Fruit fly (Drosophila melanogaster) whole organism, prepupa: ENCODE data around the gene CG7655.

Experiments used
- Blimp-1 ChIP-seq: fragments of 200-800 bp; sonication (Bioruptor generic); optimal IDR thresholded peaks from 3 replicates; lab custom pipeline; 2017; ENCODE audit warnings: missing biosample characterization, missing genetic modification characterization, mild to moderate bottlenecking, moderate library complexity, missing genetic modification reagents
- CG10631 ChIP-seq: fragments of 200-800 bp; sonication (Bioruptor generic); optimal IDR thresholded peaks from 2 replicates; lab custom pipeline; 2016; ENCODE audit warnings: missing biosample characterization, missing genetic modification characterization
- CG10669 ChIP-seq: fragments of 200-800 bp; sonication (Bioruptor generic); optimal IDR thresholded peaks from 3 replicates; lab custom pipeline; 2018; ENCODE audit warnings: missing biosample characterization, mild to moderate bottlenecking, missing genetic modification characterization, moderate library complexity
- CG11294 ChIP-seq: fragments of 200-800 bp; sonication (Bioruptor generic); IDR thresholded peaks from 2 replicates; pipeline ENCODE4 v1.3.6; 2022; ENCODE audit warnings: missing biosample characterization, missing genetic modification characterization
- CG11762 ChIP-seq: fragments of 200-800 bp; sonication (Bioruptor generic); optimal IDR thresholded peaks from 3 replicates; lab custom pipeline; 2016; ENCODE audit warnings: missing biosample characterization, missing genetic modification characterization; ENCODE audit not compliant: insufficient read depth
- CG15336 ChIP-seq: fragments of 200-800 bp; sonication (Bioruptor generic); IDR thresholded peaks from 2 replicates; pipeline ENCODE4 v1.3.6; 2022; ENCODE audit warnings: missing biosample characterization, missing genetic modification characterization
- CG1621 ChIP-seq: fragments of 200-800 bp; sonication (Bioruptor generic); optimal IDR thresholded peaks from 3 replicates; lab custom pipeline; 2018; ENCODE audit warnings: missing biosample characterization, mild to moderate bottlenecking, missing genetic modification characterization
- CG31627 ChIP-seq: fragments of 200-800 bp; sonication (Bioruptor generic); optimal IDR thresholded peaks from 3 replicates; lab custom pipeline; 2016; ENCODE audit warnings: missing biosample characterization, missing genetic modification characterization
- CG34406 ChIP-seq: fragments of 200-800 bp; sonication (Bioruptor generic); optimal IDR thresholded peaks from 3 replicates; lab custom pipeline; 2016; ENCODE audit warnings: missing biosample characterization, missing genetic modification characterization
- CG4318 ChIP-seq: fragments of 200-800 bp; sonication (Bioruptor generic); optimal IDR thresholded peaks from 3 replicates; lab custom pipeline; 2017; ENCODE audit warnings: missing biosample characterization, mild to moderate bottlenecking, missing genetic modification characterization
- CG6163 ChIP-seq: fragments of 200-800 bp; sonication (Bioruptor generic); IDR thresholded peaks from 3 replicates; pipeline ENCODE4 v1.3.6; 2022; ENCODE audit warnings: missing biosample characterization, missing genetic modification characterization
- CG6792 ChIP-seq: fragments of 200-800 bp; sonication (Bioruptor generic); optimal IDR thresholded peaks from 3 replicates; lab custom pipeline; 2016; ENCODE audit warnings: missing biosample characterization, missing genetic modification characterization
- CG6808 ChIP-seq: fragments of 200-800 bp; sonication (Bioruptor generic); optimal IDR thresholded peaks from 3 replicates; lab custom pipeline; 2017; ENCODE audit warnings: missing biosample characterization, missing genetic modification characterization, mild to moderate bottlenecking, moderate library complexity, missing genetic modification reagents
- CG6854 ChIP-seq: fragments of 200-800 bp; sonication (Bioruptor generic); optimal IDR thresholded peaks from 2 replicates; lab custom pipeline; 2017; ENCODE audit warnings: missing biosample characterization, mild to moderate bottlenecking, missing genetic modification characterization
- CG7368 ChIP-seq: fragments of 200-800 bp; sonication (Bioruptor generic); optimal IDR thresholded peaks from 3 replicates; lab custom pipeline; 2016; ENCODE audit warnings: missing biosample characterization, missing genetic modification characterization
- CG8119 ChIP-seq: fragments of 200-800 bp; sonication (Bioruptor generic); IDR thresholded peaks from 3 replicates; pipeline ENCODE4 v1.3.6; 2022; ENCODE audit warnings: missing biosample characterization, missing genetic modification characterization
- CG9139 ChIP-seq: fragments of 200-800 bp; sonication (Bioruptor generic); optimal IDR thresholded peaks from 3 replicates; lab custom pipeline; 2017; ENCODE audit warnings: missing biosample characterization, mild to moderate bottlenecking, missing genetic modification characterization
- Eip75B ChIP-seq: fragments of 200-800 bp; sonication (Bioruptor generic); optimal IDR thresholded peaks from 3 replicates; lab custom pipeline; 2016; ENCODE audit warnings: missing biosample characterization, missing genetic modification characterization
- Eip78C ChIP-seq: fragments of 200-800 bp; sonication (Bioruptor generic); peaks from one replicate; lab custom pipeline; 2016; ENCODE audit warnings: missing biosample characterization, missing genetic modification characterization
- Eip93F ChIP-seq: fragments of 200-800 bp; sonication (Bioruptor generic); optimal IDR thresholded peaks from 2 replicates; lab custom pipeline; 2016; ENCODE audit warnings: missing biosample characterization, mild to moderate bottlenecking, missing genetic modification characterization
- Ets21C ChIP-seq: fragments of 200-800 bp; sonication (Bioruptor generic); optimal IDR thresholded peaks from 3 replicates; lab custom pipeline; 2016; ENCODE audit warnings: missing biosample characterization, missing genetic modification characterization
- Ets96B ChIP-seq: fragments of 200-800 bp; optimal IDR thresholded peaks from 2 replicates; lab custom pipeline; 2019; ENCODE audit warnings: missing biosample characterization, mild to moderate bottlenecking, missing genetic modification characterization, moderate library complexity
- Gug ChIP-seq: fragments of 200-800 bp; sonication (Bioruptor generic); IDR thresholded peaks from 2 replicates; pipeline ENCODE4 v1.3.6; 2022; ENCODE audit warnings: missing biosample characterization, missing genetic modification characterization
- Hr38 ChIP-seq: sonication (Bioruptor generic); optimal IDR thresholded peaks from 2 replicates; lab custom pipeline; 2016; ENCODE audit warnings: missing biosample characterization, missing genetic modification characterization
- Hr39 ChIP-seq: fragments of 200-800 bp; sonication (Bioruptor generic); optimal IDR thresholded peaks from 2 replicates; lab custom pipeline; 2016; ENCODE audit warnings: missing biosample characterization, missing genetic modification characterization
- Lpt ChIP-seq: fragments of 200-800 bp; sonication (Bioruptor generic); optimal IDR thresholded peaks from 3 replicates; lab custom pipeline; 2016; ENCODE audit warnings: missing biosample characterization, missing genetic modification characterization
- OdsH ChIP-seq: fragments of 200-800 bp; sonication (Bioruptor generic); optimal IDR thresholded peaks from 3 replicates; lab custom pipeline; 2016; ENCODE audit warnings: missing biosample characterization, missing genetic modification characterization
- Smox ChIP-seq: fragments of 200-800 bp; sonication (Bioruptor generic); optimal IDR thresholded peaks from 3 replicates; lab custom pipeline; 2016; ENCODE audit warnings: missing biosample characterization, missing genetic modification characterization
- Sox102F ChIP-seq: fragments of 200-800 bp; sonication (Bioruptor generic); optimal IDR thresholded peaks from 2 replicates; lab custom pipeline; 2016; ENCODE audit warnings: missing biosample characterization, mild to moderate bottlenecking, missing genetic modification characterization
- Sox15 ChIP-seq: fragments of 200-800 bp; sonication (Bioruptor generic); optimal IDR thresholded peaks from 3 replicates; lab custom pipeline; 2016; ENCODE audit warnings: missing biosample characterization, missing genetic modification characterization
- achi ChIP-seq: fragments of 200-800 bp; sonication (Bioruptor generic); optimal IDR thresholded peaks from 3 replicates; lab custom pipeline; 2016; ENCODE audit warnings: missing biosample characterization, missing genetic modification characterization
- acj6 ChIP-seq: fragments of 200-800 bp; sonication (Bioruptor generic); optimal IDR thresholded peaks from 3 replicates; lab custom pipeline; 2016; ENCODE audit warnings: missing biosample characterization, missing genetic modification characterization
- cyc ChIP-seq: fragments of 200-800 bp; sonication (Bioruptor generic); optimal IDR thresholded peaks from 3 replicates; lab custom pipeline; 2016; ENCODE audit warnings: missing biosample characterization, missing genetic modification characterization
- dac ChIP-seq: fragments of 200-800 bp; sonication (Bioruptor generic); optimal IDR thresholded peaks from 2 replicates; lab custom pipeline; 2017; ENCODE audit warnings: missing biosample characterization, mild to moderate bottlenecking, missing genetic modification characterization
- esn ChIP-seq: fragments of 200-800 bp; sonication (Bioruptor generic); optimal IDR thresholded peaks from 2 replicates; lab custom pipeline; 2016; ENCODE audit warnings: missing biosample characterization, mild to moderate bottlenecking, missing genetic modification characterization, moderate library complexity
- fd85E ChIP-seq: fragments of 200-800 bp; sonication (Bioruptor generic); optimal IDR thresholded peaks from 3 replicates; lab custom pipeline; 2016; ENCODE audit warnings: missing biosample characterization, missing genetic modification characterization
- fkh ChIP-seq: fragments of 200-800 bp; sonication (Bioruptor generic); optimal IDR thresholded peaks from 3 replicates; lab custom pipeline; 2017; ENCODE audit warnings: missing biosample characterization, mild to moderate bottlenecking, missing genetic modification characterization, moderate library complexity
- net ChIP-seq: fragments of 200-800 bp; sonication (Bioruptor generic); optimal IDR thresholded peaks from 3 replicates; lab custom pipeline; 2016; ENCODE audit warnings: missing biosample characterization, missing genetic modification characterization
- pdm3 ChIP-seq: fragments of 200-800 bp; sonication (Bioruptor generic); optimal IDR thresholded peaks from 3 replicates; lab custom pipeline; 2016; ENCODE audit warnings: missing biosample characterization, missing genetic modification characterization
- salr ChIP-seq, 2 experiments: fragments of 200-800 bp; sonication (Bioruptor generic); optimal IDR thresholded peaks; 3 replicates each; lab custom pipeline; 2016 to 2018; ENCODE audit warnings: missing biosample characterization in 2 of 2, missing genetic modification characterization in 2 of 2, mild to moderate bottlenecking in 1 of 2
- spab ChIP-seq: fragments of 200-800 bp; sonication (Bioruptor generic); optimal IDR thresholded peaks from 2 replicates; lab custom pipeline; 2017; ENCODE audit warnings: missing biosample characterization, mild to moderate bottlenecking, missing genetic modification characterization, missing genetic modification reagents
- ss ChIP-seq, 2 experiments: fragments of 200-800 bp; sonication (Bioruptor generic); optimal IDR thresholded peaks; 2 replicates in 1 of 2; 3 replicates in 1 of 2; lab custom pipeline; 2017 to 2018; ENCODE audit warnings: mild to moderate bottlenecking in 2 of 2, missing biosample characterization in 2 of 2, missing genetic modification characterization in 2 of 2, moderate library complexity in 1 of 2
- svp ChIP-seq: fragments of 200-800 bp; sonication (Bioruptor generic); peaks from one replicate; lab custom pipeline; 2016; ENCODE audit warnings: missing biosample characterization, missing genetic modification characterization
- vri ChIP-seq: fragments of 200-800 bp; sonication (Bioruptor generic); optimal IDR thresholded peaks from 3 replicates; lab custom pipeline; 2016; ENCODE audit warnings: missing biosample characterization, mild to moderate bottlenecking, missing genetic modification characterization

The CG7655 gene

DNA sequence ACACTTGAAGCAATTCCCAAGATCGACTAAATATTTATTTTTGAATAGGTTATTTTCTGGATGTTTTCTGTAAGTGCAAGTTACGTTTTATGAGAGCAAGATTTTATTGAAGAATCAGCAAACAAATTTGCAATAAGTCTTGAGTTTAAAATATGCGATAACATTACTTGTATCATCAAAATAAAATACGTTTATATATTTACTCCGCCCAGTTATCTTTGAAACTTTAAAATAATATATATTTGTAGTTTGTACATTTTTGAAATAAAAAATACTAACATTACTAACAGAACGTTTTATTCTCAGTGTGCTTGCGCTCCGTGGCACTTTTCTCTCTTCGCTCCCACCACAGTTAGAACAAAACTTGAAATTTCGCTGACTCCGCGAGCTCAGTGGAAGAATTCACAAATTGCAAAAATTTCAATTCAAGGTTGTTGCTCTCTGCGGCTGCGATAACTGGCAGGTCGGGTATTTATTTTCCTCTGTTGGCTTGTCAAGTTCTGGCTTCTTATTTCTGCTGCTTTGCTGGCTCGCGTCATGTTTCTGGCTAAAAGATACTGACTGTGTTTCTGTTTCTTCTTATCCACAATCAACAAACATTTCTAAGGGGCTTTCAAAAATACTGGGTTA is 3.0 kb upstream of the CG7655 start (continued):
- TF ChIP-seq CG11762 (GFP tag; lab: Kevin White, UChicago) (peak; percentile 86), Sox102F (peak; percentile 90), cyc (GFP tag; lab: Kevin White, UChicago) (peak; percentile 87), Ets96B (tag; lab: Kevin White, UChicago) (peak; percentile 80), Ets21C (GFP tag; lab: Kevin White, UChicago) (peak; percentile 78), Eip75B (GFP tag; lab: Kevin White, UChicago) (peak; percentile 86), CG31627 (peak; percentile 86), acj6 (GFP tag; lab: Kevin White, UChicago) (peak; percentile 86), CG34406 (GFP tag; lab: Kevin White, UChicago) (peak; percentile 88), Smox (GFP tag; lab: Kevin White, UChicago) (peak; percentile 91), spab (GFP tag; lab: Kevin White, UChicago) (peak; percentile 80), Sox15 (GFP tag; lab: Kevin White, UChicago) (peak; percentile 75), Gug (peak; percentile 70), CG7368 (peak; percentile 77)

DNA sequence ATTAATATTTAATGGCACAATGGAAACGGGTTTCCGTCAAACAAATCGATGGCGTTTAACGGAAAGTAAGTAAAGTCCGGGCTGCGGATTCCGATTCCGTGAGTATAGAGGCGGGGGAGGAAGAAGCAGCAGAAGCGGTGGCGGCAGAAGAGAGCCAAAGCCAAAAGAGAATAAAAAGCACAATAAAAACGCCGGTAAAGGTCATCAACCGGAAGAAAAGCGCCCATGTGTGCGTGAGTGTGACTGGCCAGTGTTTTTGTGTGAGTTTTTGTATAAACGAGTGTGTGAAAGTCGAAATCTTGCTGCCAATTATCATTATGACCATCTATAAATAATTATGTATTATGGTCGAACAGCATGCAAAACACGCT is 2.2 kb upstream of the CG7655 start:
- no peak for TF ChIP-seq Eip75B (GFP tag; lab: Kevin White, UChicago)
- TF ChIP-seq vri (GFP tag; lab: Kevin White, UChicago) = no peak
- TF ChIP-seq svp (GFP tag; lab: Kevin White, UChicago) = peak; percentile 75
- peak; percentile 11 for TF ChIP-seq Blimp-1 (GFP tag; lab: Kevin White, UChicago)

DNA sequence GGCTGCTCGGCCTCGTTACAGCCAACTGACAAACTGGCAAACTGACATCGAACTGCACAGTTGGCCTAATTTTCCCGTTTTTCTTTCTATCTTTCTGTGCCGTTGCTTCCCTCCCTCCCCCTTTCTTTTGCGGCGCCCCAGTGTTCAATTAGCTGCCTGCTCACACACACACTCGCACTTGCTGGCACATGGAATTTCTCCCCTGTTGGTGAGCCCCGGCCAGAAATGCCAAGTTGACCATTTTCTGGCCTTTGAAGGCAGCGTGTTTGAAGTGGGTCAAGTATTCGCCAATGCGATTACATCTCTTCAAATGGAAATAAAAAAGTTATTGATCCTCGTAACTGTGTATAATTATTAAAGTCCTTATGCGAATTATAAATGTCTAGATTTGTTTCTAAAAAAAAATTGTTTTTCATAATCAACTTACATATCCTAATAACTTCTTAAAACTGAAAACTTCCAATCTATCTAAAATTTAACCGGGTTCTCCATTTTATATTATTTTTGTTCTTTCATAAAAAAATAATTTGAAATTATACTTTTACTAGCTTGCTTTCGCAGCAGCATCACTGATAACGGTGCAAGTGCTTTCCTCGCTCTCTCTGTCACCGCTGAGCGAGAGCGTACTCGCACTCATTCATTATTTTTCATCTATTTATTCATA is 1.7 kb upstream of the CG7655 start:
- TF ChIP-seq CG7368 = peak; percentile 7
- TF ChIP-seq cyc (GFP tag; lab: Kevin White, UChicago) = no peak
- TF ChIP-seq acj6 (GFP tag; lab: Kevin White, UChicago) = peak; percentile 39
- TF ChIP-seq CG11294 (GFP tag; lab: Robert Waterston, UW) = no peak
- TF ChIP-seq CG6792 (GFP tag; lab: Kevin White, UChicago) = peak; percentile 27
- peak; percentile 24 for TF ChIP-seq Lpt (GFP tag; lab: Kevin White, UChicago)
- TF ChIP-seq pdm3 = peak; percentile 48
- peak; percentile 25 for TF ChIP-seq Eip75B (GFP tag; lab: Kevin White, UChicago)
- peak; percentile 69 for TF ChIP-seq Smox (GFP tag; lab: Kevin White, UChicago)
- TF ChIP-seq esn = peak; percentile 71
- TF ChIP-seq Ets21C (GFP tag; lab: Kevin White, UChicago) = peak; percentile 38
- no peak for TF ChIP-seq CG4318 (GFP tag; lab: Kevin White, UChicago)
- TF ChIP-seq dac (GFP tag; lab: Kevin White, UChicago) = peak; percentile 40
- TF ChIP-seq CG9139 (GFP tag; lab: Kevin White, UChicago) = no peak
- TF ChIP-seq Hr39 (GFP tag; lab: Kevin White, UChicago) = peak; percentile 28
- no peak for TF ChIP-seq ss (GFP tag; optimal IDR thresholded peaks at IDR 0.05; lab: Kevin White, UChicago)
- TF ChIP-seq CG6808 (GFP tag; lab: Kevin White, UChicago) = no peak
- no peak for TF ChIP-seq CG8119 (GFP tag; lab: Robert Waterston, UW)
- 0 out of 3 replicates have a peak, but pooled peaks have one; percentile 9 for TF ChIP-seq CG6163
- TF ChIP-seq CG11762 (GFP tag; lab: Kevin White, UChicago) = peak; percentile 36
- no peak for TF ChIP-seq fd85E (GFP tag; lab: Kevin White, UChicago)
- TF ChIP-seq CG1621 (tag; lab: Kevin White, UChicago) = no peak
- TF ChIP-seq net = peak; percentile 53
- TF ChIP-seq Gug = no peak
- TF ChIP-seq Hr38 (GFP tag; lab: Kevin White, UChicago) = no peak
- no peak for TF ChIP-seq CG6854 (GFP tag; lab: Kevin White, UChicago)
- peak; percentile 57 for TF ChIP-seq achi (GFP tag; lab: Kevin White, UChicago)
- TF ChIP-seq salr (GFP tag; optimal IDR thresholded peaks at IDR 0.05; lab: Kevin White, UChicago) = peak in 1 of 2 experiments; percentile 60
- peak; percentile 80 for TF ChIP-seq svp (GFP tag; lab: Kevin White, UChicago)
- TF ChIP-seq Eip93F (GFP tag; lab: Kevin White, UChicago) = peak; percentile 27
- TF ChIP-seq fkh (GFP tag; lab: Kevin White, UChicago) = no peak
- no peak for TF ChIP-seq CG10669 (GFP tag; lab: Kevin White, UChicago)
- TF ChIP-seq CG15336 = no peak; the same call in 1 of the 2 replicates
- peak; percentile 43 for TF ChIP-seq Sox102F
- no peak for TF ChIP-seq CG10631 (GFP tag; lab: Kevin White, UChicago)
- TF ChIP-seq OdsH (GFP tag; lab: Kevin White, UChicago) = peak; percentile 53
- TF ChIP-seq Eip78C (GFP tag; lab: Kevin White, UChicago) = peak; percentile 90
